Worm (Caenorhabditis elegans): ENCODE measurements around the gene far-6.

far-6 gene

DNA sequence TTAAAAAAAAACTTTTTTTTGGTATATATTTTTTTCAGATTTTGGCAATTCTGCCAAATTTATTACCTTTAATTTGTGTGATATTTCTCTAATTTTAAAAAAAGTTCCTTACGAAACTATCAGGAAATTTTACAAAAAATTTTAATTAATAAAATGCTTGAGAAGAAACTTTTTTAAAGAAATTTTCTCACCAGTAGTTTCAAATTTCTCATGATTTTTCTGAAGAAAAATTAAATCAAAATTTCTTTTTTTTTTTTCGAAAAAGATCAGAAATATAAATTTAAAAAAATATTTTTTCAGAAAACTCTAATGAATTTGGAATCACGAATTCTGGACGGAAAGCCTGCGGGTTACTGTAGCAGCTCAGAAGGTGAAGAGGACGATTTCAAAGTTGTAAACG is 49.6 kb downstream of the far-6 start, which contains the start of gene mau-8:
Gene mau-8, plus strand, starts transcription at position 301 of the 400 bp plus-strand sequence.
- TF ChIP-seq sma-3 (GFP tag; optimal IDR thresholded peaks at IDR 0.05) (no peak), nhr-11 (tag; optimal IDR thresholded peaks at IDR 0.05) (no peak), sma-9 (GFP tag; optimal IDR thresholded peaks at IDR 0.05) (no peak), sma-9 (tag; optimal IDR thresholded peaks at IDR 0.05) (no peak), lin-39 (tag; optimal IDR thresholded peaks at IDR 0.05) (no peak), lsy-2 (tag; optimal IDR thresholded peaks at IDR 0.05) (no peak), ama-1 (optimal IDR thresholded peaks at IDR 0.05) (no peak), mab-5 (tag; optimal IDR thresholded peaks at IDR 0.05) (no peak), gmeb-1 (tag; optimal IDR thresholded peaks at IDR 0.05) (no peak), crh-2 (tag; optimal IDR thresholded peaks at IDR 0.05) (no peak), skn-1 (tag; optimal IDR thresholded peaks at IDR 0.05) (no peak), sem-4 (tag; optimal IDR thresholded peaks at IDR 0.05) (no peak), lin-13 (GFP tag; optimal IDR thresholded peaks at IDR 0.05) (no peak), nhr-237 (tag; optimal IDR thresholded peaks at IDR 0.05) (no peak), Y55F3AM.14 (GFP tag; optimal IDR thresholded peaks at IDR 0.05) (no peak), C34F6.9 (tag; optimal IDR thresholded peaks at IDR 0.05) (no peak), mdl-1 (tag; optimal IDR thresholded peaks at IDR 0.05) (no peak)
